Fruit fly (Drosophila melanogaster) whole organism, embryonic: Measurements from ENCODE around the gene alphaTub84B.

Experiments
- CG12155 ChIP-seq: fragments of 200-800 bp; sonication (Bioruptor generic); optimal IDR thresholded peaks from 3 replicates; lab custom pipeline; 2016; ENCODE audit warnings: missing biosample characterization, missing genetic modification characterization
- CG12219 ChIP-seq: fragments of 200-800 bp; sonication (Bioruptor generic); optimal IDR thresholded peaks from 3 replicates; lab custom pipeline; 2018; ENCODE audit warnings: missing biosample characterization, mild to moderate bottlenecking, missing genetic modification characterization
- CG12236 ChIP-seq: fragments of 200-800 bp; sonication (Bioruptor generic); optimal IDR thresholded peaks from 2 replicates; lab custom pipeline; 2016; ENCODE audit warnings: missing biosample characterization, missing genetic modification characterization
- CG14667 ChIP-seq: fragments of 200-800 bp; sonication (Bioruptor generic); IDR thresholded peaks from 2 replicates; pipeline ENCODE4 v1.3.6; 2022; ENCODE audit warnings: missing biosample characterization, missing genetic modification characterization
- CG17359 ChIP-seq: fragments of 200-800 bp; sonication (Bioruptor generic); optimal IDR thresholded peaks from 3 replicates; lab custom pipeline; 2018; ENCODE audit warnings: missing biosample characterization, mild to moderate bottlenecking, missing genetic modification characterization, moderate library complexity
- CG31441 ChIP-seq: fragments of 200-800 bp; sonication (Bioruptor generic); IDR thresholded peaks from 2 replicates; pipeline ENCODE4 v1.3.6; 2022; ENCODE audit warnings: missing biosample characterization, missing genetic modification characterization
- CG4360 ChIP-seq: fragments of 200-800 bp; sonication (Bioruptor generic); IDR thresholded peaks from 2 replicates; pipeline ENCODE4 v1.3.6; 2022; ENCODE audit warnings: missing biosample characterization, missing genetic modification characterization
- CG5953 ChIP-seq: fragments of 200-800 bp; sonication (Bioruptor generic); IDR thresholded peaks from 2 replicates; pipeline ENCODE4 v1.3.6; 2022; ENCODE audit warnings: missing biosample characterization, missing genetic modification characterization
- CG6683 ChIP-seq: fragments of 200-800 bp; sonication (Bioruptor generic); optimal IDR thresholded peaks from 2 replicates; lab custom pipeline; 2017; ENCODE audit warnings: missing biosample characterization, mild to moderate bottlenecking, missing genetic modification characterization, missing genetic modification reagents
- CG7745 ChIP-seq: fragments of 200-800 bp; sonication (Bioruptor generic); optimal IDR thresholded peaks from 2 replicates; lab custom pipeline; 2018; ENCODE audit warnings: missing biosample characterization, mild to moderate bottlenecking, missing genetic modification characterization, moderate library complexity
- CG9437 ChIP-seq: fragments of 200-800 bp; sonication (Bioruptor generic); optimal IDR thresholded peaks from 2 replicates; lab custom pipeline; 2018; ENCODE audit warnings: missing biosample characterization, mild to moderate bottlenecking, missing genetic modification characterization
- Dll ChIP-seq: fragments of 200-800 bp; sonication (Bioruptor generic); IDR thresholded peaks from 4 replicates; pipeline ENCODE4 v1.3.6; 2022; ENCODE audit warnings: missing biosample characterization, missing genetic modification characterization; ENCODE audit not compliant: partially characterized antibody
- Dref ChIP-seq: fragments of 200-800 bp; sonication (Bioruptor generic); IDR thresholded peaks from 2 replicates; pipeline ENCODE4 v1.3.6; 2022; ENCODE audit warnings: missing biosample characterization, missing genetic modification characterization
- E2f2 ChIP-seq: fragments of 200-800 bp; sonication (Bioruptor generic); IDR thresholded peaks from 2 replicates; pipeline ENCODE4 v1.3.6; 2022; ENCODE audit warnings: missing biosample characterization, missing genetic modification characterization
- Ets97D ChIP-seq: fragments of 200-800 bp; sonication (Bioruptor generic); optimal IDR thresholded peaks from 3 replicates; lab custom pipeline; 2016; ENCODE audit warnings: missing biosample characterization, missing genetic modification characterization
- Fer1 ChIP-seq: fragments of 200-800 bp; sonication (Bioruptor generic); optimal IDR thresholded peaks from 2 replicates; lab custom pipeline; 2017; ENCODE audit warnings: missing biosample characterization, mild to moderate bottlenecking, missing genetic modification characterization
- HLH4C ChIP-seq: fragments of 200-800 bp; sonication (Bioruptor generic); IDR thresholded peaks from 3 replicates; pipeline ENCODE4 v1.3.6; 2022; ENCODE audit warnings: missing biosample characterization, missing genetic modification characterization; ENCODE audit not compliant: partially characterized antibody
- Hr39 ChIP-seq: fragments of >200 bp; optimal IDR thresholded peaks from 2 replicates; lab custom pipeline; 2017
- Hr51 ChIP-seq, 2 experiments: fragments of 200-800 bp; sonication (Bioruptor generic); optimal IDR thresholded peaks; 2 replicates in 1 of 2; 3 replicates in 1 of 2; lab custom pipeline; 2016 to 2018; ENCODE audit warnings: missing biosample characterization in 2 of 2, missing genetic modification characterization in 2 of 2, mild to moderate bottlenecking in 1 of 2, moderate library complexity in 1 of 2
- Hsf ChIP-seq: fragments of 200-800 bp; sonication (Bioruptor generic); optimal IDR thresholded peaks from 3 replicates; lab custom pipeline; 2016; ENCODE audit warnings: missing biosample characterization, missing genetic modification characterization
- Lim3 ChIP-seq: fragments of 200-800 bp; sonication (Bioruptor generic); IDR thresholded peaks from 2 replicates; pipeline ENCODE4 v1.3.6; 2022; ENCODE audit warnings: missing biosample characterization, missing genetic modification characterization
- Max ChIP-seq: fragments of 200-800 bp; sonication (Bioruptor generic); optimal IDR thresholded peaks from 2 replicates; lab custom pipeline; 2016; ENCODE audit warnings: missing biosample characterization, mild to moderate bottlenecking, missing genetic modification characterization
- Med ChIP-seq: fragments of 200-800 bp; sonication (Bioruptor generic); peaks from one replicate; lab custom pipeline; 2016; ENCODE audit warnings: missing biosample characterization, missing genetic modification characterization, mild to moderate bottlenecking, inconsistent platforms, moderate library complexity
- Oli ChIP-seq: fragments of 200-800 bp; sonication (Bioruptor generic); optimal IDR thresholded peaks from 2 replicates; lab custom pipeline; 2018; ENCODE audit warnings: missing biosample characterization, mild to moderate bottlenecking, missing genetic modification characterization, moderate library complexity
- Trl ChIP-seq, 3 experiments: fragments of >200 bp in 2 of 3; fragments of 200-800 bp in 1 of 3; sonication (Bioruptor generic) in 1 of 3; optimal IDR thresholded peaks; 2 replicates in 1 of 3; 3 replicates in 2 of 3; lab custom pipeline; 2016 to 2017; ENCODE audit warnings: missing biosample characterization in 1 of 3, missing genetic modification characterization in 1 of 3
- Usf ChIP-seq: fragments of 200-800 bp; sonication (Bioruptor generic); optimal IDR thresholded peaks from 2 replicates; lab custom pipeline; 2017; ENCODE audit warnings: missing genotype, missing biosample characterization, missing genetic modification characterization
- abd-A ChIP-seq: fragments of 200-800 bp; sonication (Bioruptor generic); optimal IDR thresholded peaks from 3 replicates; lab custom pipeline; 2019; ENCODE audit warnings: missing biosample characterization, mild to moderate bottlenecking, missing genetic modification characterization, moderate library complexity
- ap ChIP-seq: fragments of 200-800 bp; sonication (Bioruptor generic); IDR thresholded peaks from 2 replicates; pipeline ENCODE4 v1.3.6; 2022; ENCODE audit warnings: missing biosample characterization, missing genetic modification characterization
- ash1 ChIP-seq: fragments of 200-800 bp; sonication (Bioruptor generic); optimal IDR thresholded peaks from 2 replicates; lab custom pipeline; 2018; ENCODE audit warnings: missing biosample characterization, mild to moderate bottlenecking, missing genetic modification characterization
- bbx ChIP-seq: fragments of 200-800 bp; sonication (Bioruptor generic); IDR thresholded peaks from 2 replicates; pipeline ENCODE4 v1.3.6; 2022; ENCODE audit warnings: missing biosample characterization, missing genetic modification characterization; ENCODE audit not compliant: partially characterized antibody
- disco-r ChIP-seq: fragments of 200-800 bp; sonication (Bioruptor generic); optimal IDR thresholded peaks from 2 replicates; lab custom pipeline; 2016; ENCODE audit warnings: missing biosample characterization, missing genetic modification characterization
- dysf ChIP-seq: fragments of 200-800 bp; sonication (Bioruptor generic); IDR thresholded peaks from 3 replicates; pipeline ENCODE4 v1.3.6; 2022; ENCODE audit warnings: missing biosample characterization, missing genetic modification characterization
- eve ChIP-seq, 2 experiments: fragments of >200 bp; optimal IDR thresholded peaks; 2 replicates each; lab custom pipeline; 2017; ENCODE audit warnings: missing biosample characterization in 2 of 2, missing genetic modification characterization in 2 of 2
- fd64A ChIP-seq: fragments of 200-800 bp; sonication (Bioruptor generic); optimal IDR thresholded peaks from 3 replicates; lab custom pipeline; 2018; ENCODE audit warnings: missing biosample characterization, mild to moderate bottlenecking, missing genetic modification characterization
- gro ChIP-seq: fragments of 200-800 bp; sonication (Bioruptor generic); optimal IDR thresholded peaks from 2 replicates; lab custom pipeline; 2016; ENCODE audit warnings: missing biosample characterization, missing genetic modification characterization
- gsb ChIP-seq: fragments of 200-800 bp; sonication (Bioruptor generic); IDR thresholded peaks from 2 replicates; pipeline ENCODE4 v1.3.6; 2022; ENCODE audit warnings: missing biosample characterization, missing genetic modification characterization
- h ChIP-seq: fragments of >200 bp; optimal IDR thresholded peaks from 2 replicates; lab custom pipeline; 2017
- klu ChIP-seq: fragments of 200-800 bp; sonication (Bioruptor generic); IDR thresholded peaks from 2 replicates; pipeline ENCODE4 v1.3.6; 2022; ENCODE audit warnings: missing biosample characterization, missing genetic modification characterization
- lab ChIP-seq: fragments of 200-800 bp; sonication (Bioruptor generic); optimal IDR thresholded peaks from 3 replicates; lab custom pipeline; 2017; ENCODE audit warnings: missing biosample characterization, missing genetic modification characterization, mild to moderate bottlenecking, moderate library complexity, missing genetic modification reagents
- luna ChIP-seq: fragments of 200-800 bp; sonication (Bioruptor generic); optimal IDR thresholded peaks from 2 replicates; lab custom pipeline; 2016; ENCODE audit warnings: missing biosample characterization, missing genetic modification characterization
- pho ChIP-seq: fragments of 200-800 bp; sonication (Bioruptor generic); optimal IDR thresholded peaks from 2 replicates; lab custom pipeline; 2016; ENCODE audit warnings: missing biosample characterization, missing genetic modification characterization
- psq ChIP-seq: fragments of 200-800 bp; sonication (Bioruptor generic); optimal IDR thresholded peaks from 2 replicates; lab custom pipeline; 2017; ENCODE audit warnings: missing biosample characterization, missing genetic modification characterization
- sens ChIP-seq: fragments of 200-800 bp; sonication (Bioruptor generic); peaks from one replicate; lab custom pipeline; 2016; ENCODE audit warnings: missing biosample characterization, missing genetic modification characterization
- sima ChIP-seq: fragments of 200-800 bp; sonication (Bioruptor generic); optimal IDR thresholded peaks from 2 replicates; lab custom pipeline; 2016; ENCODE audit warnings: missing biosample characterization, missing genetic modification characterization
- sr ChIP-seq: fragments of 200-800 bp; sonication (Bioruptor generic); IDR thresholded peaks from 3 replicates; pipeline ENCODE4 v1.3.6; 2022; ENCODE audit warnings: missing biosample characterization, missing genetic modification characterization
- stc ChIP-seq: fragments of 200-800 bp; sonication (Bioruptor generic); IDR thresholded peaks from 2 replicates; pipeline ENCODE4 v1.3.6; 2022; ENCODE audit warnings: missing biosample characterization, missing genetic modification characterization
- tin ChIP-seq: fragments of 200-800 bp; sonication (Bioruptor generic); optimal IDR thresholded peaks from 3 replicates; lab custom pipeline; 2016; ENCODE audit warnings: missing biosample characterization, missing genetic modification characterization
- toy ChIP-seq: fragments of 200-800 bp; sonication (Bioruptor generic); IDR thresholded peaks from 2 replicates; pipeline ENCODE4 v1.3.6; 2022; ENCODE audit warnings: missing biosample characterization, missing genetic modification characterization
- tx ChIP-seq: fragments of 200-800 bp; sonication (Bioruptor generic); optimal IDR thresholded peaks from 2 replicates; lab custom pipeline; 2016; ENCODE audit warnings: missing biosample characterization, missing genetic modification characterization
- vvl ChIP-seq: fragments of 200-800 bp; sonication (Bioruptor generic); IDR thresholded peaks from 2 replicates; pipeline ENCODE4 v1.3.6; 2022; ENCODE audit warnings: missing biosample characterization, missing genetic modification characterization
- wek ChIP-seq: fragments of 200-800 bp; sonication (Bioruptor generic); optimal IDR thresholded peaks from 3 replicates; lab custom pipeline; 2018; ENCODE audit warnings: missing biosample characterization, mild to moderate bottlenecking, missing genetic modification characterization, moderate library complexity
- z ChIP-seq: fragments of 200-800 bp; sonication (Bioruptor generic); IDR thresholded peaks from 3 replicates; pipeline ENCODE4 v1.3.6; 2022; ENCODE audit warnings: missing biosample characterization, missing genetic modification characterization

alphaTub84B gene

DNA sequence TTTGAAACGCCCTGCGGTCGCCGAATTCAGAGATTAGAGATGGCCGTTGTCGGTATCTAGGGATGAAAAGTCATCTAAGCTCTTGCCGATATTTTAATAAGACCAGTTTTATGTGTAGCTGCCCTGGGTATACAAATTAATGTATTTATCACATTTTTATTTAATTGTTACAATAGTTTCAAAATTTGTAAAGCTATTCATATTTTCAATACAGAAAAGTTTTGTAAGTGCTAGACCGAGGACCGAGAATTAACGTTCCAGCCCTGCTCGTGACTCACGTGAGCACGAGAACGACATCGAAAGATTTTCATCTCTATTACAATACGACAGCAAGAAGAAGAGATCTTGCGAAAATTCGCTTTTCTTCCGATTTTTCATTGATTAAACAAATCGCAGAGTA, 19.3 kb upstream of the alphaTub84B start, which contains the start of the genes CG1105 and CG1965 (continued):
- TF ChIP-seq Trl (optimal IDR thresholded peaks at IDR 0.05; lab: Kevin White, UChicago) (no peak), Trl (GFP tag; optimal IDR thresholded peaks at IDR 0.05; lab: Kevin White, UChicago) (peak; percentile 95), pho (peak; percentile 95), gsb (GFP tag; lab: Robert Waterston, UW) (peak; percentile 83), eve (GFP tag; optimal IDR thresholded peaks at IDR 0.05; lab: Kevin White, UChicago) (peak in 1 of 2 experiments; percentile 69), vvl (GFP tag; lab: Robert Waterston, UW) (peak; percentile 94), E2f2 (GFP tag; lab: Robert Waterston, UW) (peak; percentile 79), sima (peak; percentile 74), ash1 (GFP tag; lab: Kevin White, UChicago) (peak; percentile 45), CG4360 (peak; percentile 58), Hr39 (lab: Kevin White, UChicago) (no peak), toy (peak; percentile 74), z (GFP tag; lab: Robert Waterston, UW) (0 out of 3 replicates have a peak, but pooled peaks have one; percentile 19), psq (GFP tag; lab: Kevin White, UChicago) (peak; percentile 78), CG12155 (GFP tag; lab: Kevin White, UChicago) (peak; percentile 94), CG17359 (tag; lab: Kevin White, UChicago) (peak; percentile 91), Hsf (peak; percentile 97), CG12236 (GFP tag; lab: Kevin White, UChicago) (peak; percentile 84), Max (GFP tag; lab: Kevin White, UChicago) (peak; percentile 92), klu (GFP tag; lab: Robert Waterston, UW) (peak; percentile 94), tin (GFP tag; lab: Kevin White, UChicago) (peak; percentile 97), Med (GFP tag; lab: Kevin White, UChicago) (peak; percentile 99), ap (GFP tag; lab: Robert Waterston, UW) (peak; percentile 86), CG5953 (GFP tag; lab: Robert Waterston, UW) (peak; percentile 84), sens (peak; percentile 99), abd-A (tag; lab: Kevin White, UChicago) (no peak), Dll (peak; percentile 100), dysf (GFP tag; lab: Robert Waterston, UW) (peak; percentile 93), CG31441 (GFP tag; lab: Robert Waterston, UW) (peak; percentile 85), luna (GFP tag; lab: Kevin White, UChicago) (peak; percentile 81), lab (peak; percentile 92), Usf (GFP tag; lab: Kevin White, UChicago) (peak; percentile 87), h (no peak), HLH4C (GFP tag; lab: Robert Waterston, UW) (peak; percentile 95), CG12219 (peak; percentile 70), CG9437 (peak; percentile 75), Dref (GFP tag; lab: Robert Waterston, UW) (peak; percentile 70), Hr51 (GFP tag; optimal IDR thresholded peaks at IDR 0.05; lab: Kevin White, UChicago) (peak; percentile 94 to 96), Lim3 (peak; percentile 40; the same call in 1 of the 2 replicates), Fer1 (peak; percentile 86), Oli (tag; lab: Kevin White, UChicago) (peak; percentile 80), CG14667 (peak; percentile 93), disco-r (GFP tag; lab: Kevin White, UChicago) (peak; percentile 82), sr (no peak; the same call in 2 of the 3 replicates), stc (GFP tag; lab: Robert Waterston, UW) (peak; percentile 83), bbx (GFP tag; lab: Robert Waterston, UW) (peak; percentile 94), fd64A (GFP tag; lab: Kevin White, UChicago) (peak; percentile 18), tx (GFP tag; lab: Kevin White, UChicago) (peak; percentile 92), gro (GFP tag; lab: Kevin White, UChicago) (peak; percentile 93), CG7745 (tag; lab: Kevin White, UChicago) (peak; percentile 33), CG6683 (peak; percentile 71), wek (GFP tag; lab: Kevin White, UChicago) (peak; percentile 45), Ets97D (GFP tag; lab: Kevin White, UChicago) (peak; percentile 93)
